Fruit fly (Drosophila melanogaster) whole organism, embryonic: Measurements from ENCODE around the gene CG31793.

Source experiments
- B-H2 ChIP-seq: fragments of 200-800 bp; sonication (Bioruptor generic); optimal IDR thresholded peaks from 2 replicates; lab custom pipeline; 2018; ENCODE audit warnings: missing biosample characterization, mild to moderate bottlenecking, missing genetic modification characterization
- Blimp-1 ChIP-seq: fragments of 200-800 bp; sonication (Bioruptor generic); optimal IDR thresholded peaks from 3 replicates; lab custom pipeline; 2018; ENCODE audit warnings: missing biosample characterization, missing genetic modification characterization, mild to moderate bottlenecking, moderate library complexity, missing genetic modification reagents
- CG11398 ChIP-seq: fragments of 200-800 bp; sonication (Bioruptor generic); optimal IDR thresholded peaks from 2 replicates; lab custom pipeline; 2016; ENCODE audit warnings: missing biosample characterization, missing genetic modification characterization
- CG12769 ChIP-seq: fragments of 200-800 bp; sonication (Bioruptor generic); optimal IDR thresholded peaks from 2 replicates; lab custom pipeline; 2019; ENCODE audit warnings: missing biosample characterization, mild to moderate bottlenecking, missing genetic modification characterization, moderate library complexity
- CG12942 ChIP-seq: fragments of 200-800 bp; sonication (Bioruptor generic); optimal IDR thresholded peaks from 3 replicates; lab custom pipeline; 2016; ENCODE audit warnings: missing biosample characterization, missing genetic modification characterization
- CG14050 ChIP-seq: fragments of 200-800 bp; sonication (Bioruptor generic); IDR thresholded peaks from 3 replicates; pipeline ENCODE4 v1.3.6; 2022; ENCODE audit warnings: missing biosample characterization, missing genetic modification characterization
- CG14441 ChIP-seq: fragments of 200-800 bp; sonication (Bioruptor generic); IDR thresholded peaks from 2 replicates; pipeline ENCODE4 v1.3.6; 2022; ENCODE audit warnings: missing biosample characterization, missing genetic modification characterization
- CG15269 ChIP-seq: fragments of 200-800 bp; sonication (Bioruptor generic); optimal IDR thresholded peaks from 2 replicates; lab custom pipeline; 2018; ENCODE audit warnings: missing biosample characterization, mild to moderate bottlenecking, missing genetic modification characterization, moderate library complexity
- CG1603 ChIP-seq: fragments of 200-800 bp; sonication (Bioruptor generic); optimal IDR thresholded peaks from 2 replicates; lab custom pipeline; 2019; ENCODE audit warnings: missing biosample characterization, mild to moderate bottlenecking, missing genetic modification characterization, moderate library complexity
- CG1792 ChIP-seq: fragments of 200-800 bp; sonication (Bioruptor generic); optimal IDR thresholded peaks from 2 replicates; lab custom pipeline; 2016; ENCODE audit warnings: missing biosample characterization, missing genetic modification characterization
- CG31224 ChIP-seq: fragments of 200-800 bp; sonication (Bioruptor generic); IDR thresholded peaks from 2 replicates; pipeline ENCODE4 v1.3.6; 2022; ENCODE audit warnings: missing biosample characterization, missing genetic modification characterization
- CG32767 ChIP-seq: fragments of 200-800 bp; sonication (Bioruptor generic); IDR thresholded peaks from 2 replicates; pipeline ENCODE4 v1.3.6; 2022; ENCODE audit warnings: missing biosample characterization, missing genetic modification characterization
- CG4328 ChIP-seq: fragments of 200-800 bp; sonication (Bioruptor generic); optimal IDR thresholded peaks from 3 replicates; lab custom pipeline; 2017; ENCODE audit warnings: missing biosample characterization, missing genetic modification reagents, missing genetic modification characterization
- CG4707 ChIP-seq: fragments of 200-800 bp; sonication (Bioruptor generic); optimal IDR thresholded peaks from 2 replicates; lab custom pipeline; 2018; ENCODE audit warnings: missing biosample characterization, mild to moderate bottlenecking, missing genetic modification characterization, moderate library complexity
- CG6683 ChIP-seq: fragments of 200-800 bp; sonication (Bioruptor generic); optimal IDR thresholded peaks from 2 replicates; lab custom pipeline; 2017; ENCODE audit warnings: missing biosample characterization, mild to moderate bottlenecking, missing genetic modification characterization, missing genetic modification reagents
- CG9932 ChIP-seq: fragments of 200-800 bp; sonication (Bioruptor generic); IDR thresholded peaks from 2 replicates; pipeline ENCODE4 v1.3.6; 2022; ENCODE audit warnings: missing biosample characterization, missing genetic modification characterization
- CoRest ChIP-seq: fragments of 200-800 bp; sonication (Bioruptor generic); optimal IDR thresholded peaks from 3 replicates; lab custom pipeline; 2018; ENCODE audit warnings: missing biosample characterization, mild to moderate bottlenecking, missing genetic modification characterization, moderate library complexity
- D ChIP-seq, 2 experiments: fragments of 200-800 bp in 1 of 2; fragments of >200 bp in 1 of 2; sonication (Bioruptor generic) in 1 of 2; optimal IDR thresholded peaks; 2 replicates in 1 of 2; 3 replicates in 1 of 2; lab custom pipeline; 2017; ENCODE audit warnings: mild to moderate bottlenecking in 1 of 2, missing biosample characterization in 1 of 2, missing genetic modification characterization in 1 of 2, missing genetic modification reagents in 1 of 2
- Fer3 ChIP-seq: fragments of 200-800 bp; sonication (Bioruptor generic); optimal IDR thresholded peaks from 2 replicates; lab custom pipeline; 2018; ENCODE audit warnings: missing biosample characterization, mild to moderate bottlenecking, missing genetic modification characterization, moderate library complexity
- Gsc ChIP-seq: fragments of 200-800 bp; sonication (Bioruptor generic); IDR thresholded peaks from 2 replicates; pipeline ENCODE4 v1.3.6; 2022; ENCODE audit warnings: missing biosample characterization, missing genetic modification characterization
- H15 ChIP-seq: fragments of 200-800 bp; sonication (Bioruptor generic); IDR thresholded peaks from 3 replicates; pipeline ENCODE4 v1.3.6; 2022; ENCODE audit warnings: missing biosample characterization, missing genetic modification characterization
- Jarid2 ChIP-seq: fragments of 200-800 bp; sonication (Bioruptor generic); optimal IDR thresholded peaks from 3 replicates; lab custom pipeline; 2017; ENCODE audit warnings: mild to moderate bottlenecking, missing biosample characterization, missing genetic modification reagents, missing genetic modification characterization
- Lhr ChIP-seq: fragments of 200-800 bp; sonication (Bioruptor generic); optimal IDR thresholded peaks from 3 replicates; lab custom pipeline; 2017; ENCODE audit warnings: mild to moderate bottlenecking, missing biosample characterization, missing genetic modification reagents, missing genetic modification characterization
- Neu2 ChIP-seq: fragments of 200-800 bp; sonication (Bioruptor generic); optimal IDR thresholded peaks from 3 replicates; lab custom pipeline; 2016; ENCODE audit warnings: missing biosample characterization, missing genetic modification characterization, borderline replicate concordance
- NfI ChIP-seq: fragments of 200-800 bp; sonication (Bioruptor generic); optimal IDR thresholded peaks from 3 replicates; lab custom pipeline; 2018; ENCODE audit warnings: missing biosample characterization, mild to moderate bottlenecking, missing genetic modification characterization, moderate library complexity
- PHDP ChIP-seq: fragments of 200-800 bp; sonication (Bioruptor generic); optimal IDR thresholded peaks from 3 replicates; lab custom pipeline; 2018; ENCODE audit warnings: missing biosample characterization, mild to moderate bottlenecking, missing genetic modification characterization, moderate library complexity
- Xrp1 ChIP-seq: fragments of 200-800 bp; sonication (Bioruptor generic); IDR thresholded peaks from 2 replicates; pipeline ENCODE4 v1.3.6; 2022; ENCODE audit warnings: missing biosample characterization, missing genetic modification characterization
- al ChIP-seq: fragments of 200-800 bp; sonication (Bioruptor generic); IDR thresholded peaks from 2 replicates; pipeline ENCODE4 v1.3.6; 2022; ENCODE audit warnings: missing biosample characterization, missing genetic modification characterization
- gcm ChIP-seq: fragments of 200-800 bp; sonication (Bioruptor generic); optimal IDR thresholded peaks from 2 replicates; lab custom pipeline; 2019; ENCODE audit warnings: missing biosample characterization, mild to moderate bottlenecking, missing genetic modification characterization, moderate library complexity
- gem ChIP-seq: fragments of 200-800 bp; sonication (Bioruptor generic); optimal IDR thresholded peaks from 2 replicates; lab custom pipeline; 2019; ENCODE audit warnings: missing biosample characterization, mild to moderate bottlenecking, missing genetic modification characterization, moderate library complexity
- gro ChIP-seq: fragments of 200-800 bp; sonication (Bioruptor generic); optimal IDR thresholded peaks from 2 replicates; lab custom pipeline; 2016; ENCODE audit warnings: missing biosample characterization, missing genetic modification characterization
- gsb-n ChIP-seq: fragments of 200-800 bp; sonication (Bioruptor generic); optimal IDR thresholded peaks from 3 replicates; lab custom pipeline; 2018; ENCODE audit warnings: missing biosample characterization, mild to moderate bottlenecking, missing genetic modification characterization
- ham ChIP-seq: fragments of 200-800 bp; sonication (Bioruptor generic); IDR thresholded peaks from 2 replicates; pipeline ENCODE4 v1.3.6; 2022; ENCODE audit warnings: missing biosample characterization, missing genetic modification characterization
- inv ChIP-seq: fragments of 200-800 bp; sonication (Bioruptor generic); IDR thresholded peaks from 2 replicates; pipeline ENCODE4 v1.3.6; 2022; ENCODE audit warnings: missing biosample characterization, missing genetic modification characterization; ENCODE audit not compliant: partially characterized antibody
- kah ChIP-seq: fragments of 200-800 bp; sonication (Bioruptor generic); optimal IDR thresholded peaks from 2 replicates; lab custom pipeline; 2018; ENCODE audit warnings: missing biosample characterization, mild to moderate bottlenecking, missing genetic modification characterization
- lab ChIP-seq: fragments of 200-800 bp; sonication (Bioruptor generic); optimal IDR thresholded peaks from 3 replicates; lab custom pipeline; 2017; ENCODE audit warnings: missing biosample characterization, missing genetic modification characterization, mild to moderate bottlenecking, moderate library complexity, missing genetic modification reagents
- lilli ChIP-seq: fragments of 200-800 bp; sonication (Bioruptor generic); optimal IDR thresholded peaks from 3 replicates; lab custom pipeline; 2016; ENCODE audit warnings: missing biosample characterization, missing genetic modification characterization
- nerfin-1 ChIP-seq: fragments of 200-800 bp; sonication (Bioruptor generic); optimal IDR thresholded peaks from 3 replicates; lab custom pipeline; 2019; ENCODE audit warnings: missing biosample characterization, mild to moderate bottlenecking, missing genetic modification characterization, moderate library complexity
- oc ChIP-seq: fragments of 200-800 bp; sonication (Bioruptor generic); optimal IDR thresholded peaks from 2 replicates; lab custom pipeline; 2018; ENCODE audit warnings: missing biosample characterization, mild to moderate bottlenecking, missing genetic modification characterization, moderate library complexity
- odd ChIP-seq: fragments of 200-800 bp; sonication (Bioruptor generic); optimal IDR thresholded peaks from 2 replicates; lab custom pipeline; 2017; ENCODE audit warnings: missing biosample characterization, mild to moderate bottlenecking, missing genetic modification characterization
- pb ChIP-seq: fragments of 200-800 bp; sonication (Bioruptor generic); optimal IDR thresholded peaks from 3 replicates; lab custom pipeline; 2016; ENCODE audit warnings: missing biosample characterization, missing genetic modification characterization
- peb ChIP-seq: fragments of 200-800 bp; sonication (Bioruptor generic); IDR thresholded peaks from 2 replicates; pipeline ENCODE4 v1.3.6; 2022; ENCODE audit warnings: missing biosample characterization, missing genetic modification characterization
- pzg ChIP-seq: fragments of 200-800 bp; sonication (Bioruptor generic); optimal IDR thresholded peaks from 3 replicates; lab custom pipeline; 2018; ENCODE audit warnings: missing biosample characterization, mild to moderate bottlenecking, missing genetic modification characterization, moderate library complexity
- sob ChIP-seq: fragments of 200-800 bp; sonication (Bioruptor generic); IDR thresholded peaks from 2 replicates; pipeline ENCODE4 v1.3.6; 2022; ENCODE audit warnings: missing biosample characterization, missing genetic modification characterization
- tin ChIP-seq: fragments of 200-800 bp; sonication (Bioruptor generic); optimal IDR thresholded peaks from 3 replicates; lab custom pipeline; 2016; ENCODE audit warnings: missing biosample characterization, missing genetic modification characterization
- tup ChIP-seq: fragments of 200-800 bp; sonication (Bioruptor generic); optimal IDR thresholded peaks from 2 replicates; lab custom pipeline; 2016; ENCODE audit warnings: missing biosample characterization, mild to moderate bottlenecking, missing genetic modification characterization, moderate library complexity
- usp ChIP-seq: fragments of >200 bp; optimal IDR thresholded peaks from 2 replicates; lab custom pipeline; 2017; ENCODE audit warnings: missing biosample characterization, missing genetic modification characterization
- zen ChIP-seq: fragments of 200-800 bp; sonication (Bioruptor generic); optimal IDR thresholded peaks from 3 replicates; lab custom pipeline; 2018; ENCODE audit warnings: missing biosample characterization, mild to moderate bottlenecking, missing genetic modification characterization, moderate library complexity

CG31793 gene

dm6 chr2L:18965367-18966213, 37.6 kb upstream of the CG31793 start (continued):
- no peak for TF ChIP-seq gcm (GFP tag; lab: Kevin White, UChicago)
- TF ChIP-seq CG15269 (tag; lab: Kevin White, UChicago), result peak; percentile 54
- no peak for TF ChIP-seq tin (GFP tag; lab: Kevin White, UChicago)
- TF ChIP-seq NfI (GFP tag; lab: Kevin White, UChicago), result peak; percentile 8
- TF ChIP-seq Lhr, result no peak
- peak; percentile 36; the same call in 1 of the 2 replicates for TF ChIP-seq Xrp1 (GFP tag; lab: Robert Waterston, UW)
- 0 out of 2 replicates have a peak, but pooled peaks have one; percentile 32 for TF ChIP-seq CG32767 (GFP tag; lab: Robert Waterston, UW)
- peak; percentile 19; the same call in 1 of the 2 replicates for TF ChIP-seq CG9932 (GFP tag; lab: Robert Waterston, UW)
- TF ChIP-seq Fer3 (tag; lab: Kevin White, UChicago), result peak; percentile 51
- no peak for TF ChIP-seq lilli (GFP tag; lab: Kevin White, UChicago)
- no peak for TF ChIP-seq oc (tag; lab: Kevin White, UChicago)
- no peak for TF ChIP-seq Gsc (GFP tag; lab: Robert Waterston, UW)
- TF ChIP-seq Neu2 (GFP tag; lab: Kevin White, UChicago), result no peak
- TF ChIP-seq Blimp-1 (GFP tag; lab: Kevin White, UChicago), result no peak
- TF ChIP-seq B-H2 (GFP tag; lab: Kevin White, UChicago), result peak; percentile 6
- peak; percentile 53 for TF ChIP-seq sob (GFP tag; lab: Robert Waterston, UW)
- peak; percentile 64 for TF ChIP-seq gem (tag; lab: Kevin White, UChicago)
- TF ChIP-seq H15 (GFP tag; lab: Robert Waterston, UW), result no peak
- no peak for TF ChIP-seq ham (GFP tag; lab: Robert Waterston, UW)
- TF ChIP-seq peb (GFP tag; lab: Robert Waterston, UW), result no peak
- TF ChIP-seq al, result peak; percentile 66; the same call in 1 of the 2 replicates
- peak; percentile 51 for TF ChIP-seq CoRest (tag; lab: Kevin White, UChicago)
- no peak for TF ChIP-seq CG4707 (GFP tag; lab: Kevin White, UChicago)
- no peak for TF ChIP-seq CG12942
- TF ChIP-seq pzg (GFP tag; lab: Kevin White, UChicago), result no peak
- TF ChIP-seq CG14441, result 0 out of 2 replicates have a peak, but pooled peaks have one; percentile 22
- TF ChIP-seq zen (tag; lab: Kevin White, UChicago), result peak; percentile 4
- no peak for TF ChIP-seq gsb-n (tag; lab: Kevin White, UChicago)
- no peak for TF ChIP-seq CG11398 (GFP tag; lab: Kevin White, UChicago)
- TF ChIP-seq pb (GFP tag; lab: Kevin White, UChicago), result no peak
- TF ChIP-seq CG6683 (GFP tag; lab: Kevin White, UChicago), result no peak
- no peak for TF ChIP-seq usp
- TF ChIP-seq CG4328 (GFP tag; lab: Kevin White, UChicago), result no peak
- TF ChIP-seq D (optimal IDR thresholded peaks at IDR 0.05; lab: Kevin White, UChicago), result no peak
- TF ChIP-seq D (GFP tag; optimal IDR thresholded peaks at IDR 0.05; lab: Kevin White, UChicago), result no peak
- no peak for TF ChIP-seq CG1792 (GFP tag; lab: Kevin White, UChicago)
- peak; percentile 51 for TF ChIP-seq CG12769 (tag; lab: Kevin White, UChicago)
- peak; percentile 6 for TF ChIP-seq nerfin-1 (tag; lab: Kevin White, UChicago)
- TF ChIP-seq PHDP (tag; lab: Kevin White, UChicago), result peak; percentile 64
- TF ChIP-seq CG31224 (GFP tag; lab: Robert Waterston, UW), result no peak
- TF ChIP-seq tup (GFP tag; lab: Kevin White, UChicago), result no peak
- no peak for TF ChIP-seq CG14050
- TF ChIP-seq inv (GFP tag; lab: Robert Waterston, UW), result no peak
- no peak for TF ChIP-seq odd (GFP tag; lab: Kevin White, UChicago)
- TF ChIP-seq CG1603 (tag; lab: Kevin White, UChicago), result no peak
- TF ChIP-seq Jarid2 (GFP tag; lab: Kevin White, UChicago), result no peak
- peak; percentile 75 for TF ChIP-seq kah (GFP tag; lab: Kevin White, UChicago)
- TF ChIP-seq lab (GFP tag; lab: Kevin White, UChicago), result peak; percentile 59
- no peak for TF ChIP-seq gro (GFP tag; lab: Kevin White, UChicago)
